Fruit fly (Drosophila melanogaster) whole organism, pupa: ENCODE measurements around the gene SAK.
A peak's percentile ranks its signal among the peaks of the same experiment; 100 is the strongest.

Source experiments
- CG10348 ChIP-seq: fragments of 200-800 bp; sonication (Bioruptor generic); IDR thresholded peaks from 2 replicates; pipeline ENCODE4 v1.3.6; 2022; ENCODE audit warnings: missing biosample characterization, missing genetic modification characterization
- CG12605 ChIP-seq: fragments of 200-800 bp; sonication (Bioruptor generic); IDR thresholded peaks from 2 replicates; pipeline ENCODE4 v1.3.6; 2022; ENCODE audit warnings: missing biosample characterization, missing genetic modification characterization
- CG13204 ChIP-seq: fragments of 200-800 bp; sonication (Bioruptor generic); optimal IDR thresholded peaks from 2 replicates; lab custom pipeline; 2018; ENCODE audit warnings: missing biosample characterization, mild to moderate bottlenecking, missing genetic modification characterization, moderate library complexity
- CG14655 ChIP-seq: fragments of 200-800 bp; sonication (Bioruptor generic); optimal IDR thresholded peaks from 3 replicates; lab custom pipeline; 2017; ENCODE audit warnings: mild to moderate bottlenecking, missing biosample characterization, missing genetic modification reagents, missing genetic modification characterization
- CG15710 ChIP-seq: fragments of 200-800 bp; sonication (Bioruptor generic); optimal IDR thresholded peaks from 2 replicates; lab custom pipeline; 2018; ENCODE audit warnings: missing biosample characterization, mild to moderate bottlenecking, missing genetic modification characterization, moderate library complexity
- CG17806 ChIP-seq: fragments of 200-800 bp; sonication (Bioruptor generic); optimal IDR thresholded peaks from 2 replicates; lab custom pipeline; 2018; ENCODE audit warnings: missing biosample characterization, mild to moderate bottlenecking, missing genetic modification characterization, moderate library complexity
- CG32121 ChIP-seq: fragments of 200-800 bp; sonication (Bioruptor generic); IDR thresholded peaks from 2 replicates; pipeline ENCODE4 v1.3.6; 2022; ENCODE audit warnings: missing biosample characterization, missing genetic modification characterization
- CG34367 ChIP-seq: fragments of 200-800 bp; sonication (Bioruptor generic); optimal IDR thresholded peaks from 2 replicates; lab custom pipeline; 2018; ENCODE audit warnings: missing biosample characterization, mild to moderate bottlenecking, missing genetic modification characterization
- CG4496 ChIP-seq: fragments of 200-800 bp; sonication (Bioruptor generic); IDR thresholded peaks from 3 replicates; pipeline ENCODE4 v1.3.6; 2022; ENCODE audit warnings: missing biosample characterization, missing genetic modification characterization
- CG8159 ChIP-seq: fragments of 200-800 bp; sonication (Bioruptor generic); optimal IDR thresholded peaks from 3 replicates; lab custom pipeline; 2018; ENCODE audit warnings: missing biosample characterization, mild to moderate bottlenecking, missing genetic modification characterization, moderate library complexity
- CG8301 ChIP-seq: fragments of 200-800 bp; sonication (Bioruptor generic); optimal IDR thresholded peaks from 2 replicates; lab custom pipeline; 2018; ENCODE audit warnings: missing biosample characterization, mild to moderate bottlenecking, missing genetic modification characterization
- CG9948 ChIP-seq: fragments of 200-800 bp; sonication (Bioruptor generic); optimal IDR thresholded peaks from 2 replicates; lab custom pipeline; 2018; ENCODE audit warnings: missing biosample characterization, mild to moderate bottlenecking, missing genetic modification characterization, moderate library complexity
- D1 ChIP-seq: fragments of 200-800 bp; sonication (Bioruptor generic); optimal IDR thresholded peaks from 2 replicates; lab custom pipeline; 2018; ENCODE audit warnings: missing biosample characterization, mild to moderate bottlenecking, missing genetic modification characterization, moderate library complexity
- EcR ChIP-seq: fragments of 200-800 bp; sonication (Bioruptor generic); optimal IDR thresholded peaks from 3 replicates; lab custom pipeline; 2019; ENCODE audit warnings: missing biosample characterization, missing genetic modification characterization, mild to moderate bottlenecking, moderate library complexity, missing genetic modification reagents
- Ets98B ChIP-seq: fragments of 200-800 bp; sonication (Bioruptor generic); IDR thresholded peaks from 2 replicates; pipeline ENCODE4 v1.3.6; 2022; ENCODE audit warnings: missing biosample characterization, missing genetic modification characterization
- Pif1A ChIP-seq: fragments of 200-800 bp; sonication (Bioruptor generic); optimal IDR thresholded peaks from 3 replicates; lab custom pipeline; 2016; ENCODE audit warnings: missing biosample characterization, missing genetic modification characterization
- Pif1B ChIP-seq: fragments of 200-800 bp; sonication (Bioruptor generic); optimal IDR thresholded peaks from 3 replicates; lab custom pipeline; 2016; ENCODE audit warnings: missing biosample characterization, missing genetic modification characterization
- Snoo ChIP-seq: fragments of 200-800 bp; sonication (Bioruptor generic); optimal IDR thresholded peaks from 3 replicates; lab custom pipeline; 2017; ENCODE audit warnings: missing biosample characterization, mild to moderate bottlenecking, missing genetic modification characterization, inconsistent platforms
- fd96Ca ChIP-seq: fragments of 200-800 bp; sonication (Bioruptor generic); IDR thresholded peaks from 3 replicates; pipeline ENCODE4 v1.3.6; 2022; ENCODE audit warnings: missing biosample characterization, missing genetic modification characterization
- gl ChIP-seq: fragments of 200-800 bp; sonication (Bioruptor generic); optimal IDR thresholded peaks from 2 replicates; lab custom pipeline; 2018; ENCODE audit warnings: missing biosample characterization, mild to moderate bottlenecking, missing genetic modification characterization
- rn ChIP-seq: fragments of 200-800 bp; sonication (Bioruptor generic); IDR thresholded peaks from 2 replicates; pipeline ENCODE4 v1.3.6; 2022; ENCODE audit warnings: missing biosample characterization, missing genetic modification characterization

Gene SAK

dm6 chr3L:21539245-21540196 is 23.8 kb upstream of the SAK start, which contains the start of the genes COX8 and VhaM9.7-b:
Gene COX8 (minus strand): TSS chr3L:21539447.
Gene VhaM9.7-b (plus strand): TSS chr3L:21539862.
- no peak for TF ChIP-seq Ets98B (GFP tag; lab: Robert Waterston, UW)
- TF ChIP-seq CG15710 = no peak
- no peak for TF ChIP-seq CG4496 (GFP tag; lab: Robert Waterston, UW)
- peak; percentile 39 for TF ChIP-seq Snoo (tag; lab: Kevin White, UChicago)
- no peak for TF ChIP-seq CG8159 (tag; lab: Kevin White, UChicago)
- TF ChIP-seq CG8301 (tag; lab: Kevin White, UChicago) = no peak
- no peak for TF ChIP-seq D1 (tag; lab: Kevin White, UChicago)
- TF ChIP-seq Pif1B (GFP tag; lab: Kevin White, UChicago) = no peak
- no peak for TF ChIP-seq CG14655 (GFP tag; lab: Kevin White, UChicago)
- no peak for TF ChIP-seq rn
- peak; percentile 14 for TF ChIP-seq CG17806 (tag; lab: Kevin White, UChicago)
- peak; percentile 11; the same call in 1 of the 2 replicates for TF ChIP-seq CG32121 (GFP tag; lab: Robert Waterston, UW)
- no peak for TF ChIP-seq fd96Ca (GFP tag; lab: Robert Waterston, UW)
- no peak for TF ChIP-seq CG34367 (tag; lab: Kevin White, UChicago)
- TF ChIP-seq CG10348 = no peak
- TF ChIP-seq EcR (GFP tag; lab: Kevin White, UChicago) = no peak
- no peak for TF ChIP-seq CG9948 (tag; lab: Kevin White, UChicago)
- no peak for TF ChIP-seq Pif1A (GFP tag; lab: Kevin White, UChicago)
- TF ChIP-seq CG12605 = no peak

- TF ChIP-seq CG8301 (tag; lab: Kevin White, UChicago) = no peak
- TF ChIP-seq CG8159 (tag; lab: Kevin White, UChicago) = no peak
- TF ChIP-seq CG32121 (GFP tag; lab: Robert Waterston, UW) = no peak
- no peak for TF ChIP-seq gl (tag; lab: Kevin White, UChicago)
- no peak for TF ChIP-seq Pif1A (GFP tag; lab: Kevin White, UChicago)
- no peak for TF ChIP-seq CG14655 (GFP tag; lab: Kevin White, UChicago)
- no peak for TF ChIP-seq Snoo (tag; lab: Kevin White, UChicago)
- TF ChIP-seq rn = no peak
- TF ChIP-seq CG9948 (tag; lab: Kevin White, UChicago) = no peak
- TF ChIP-seq CG10348 = no peak
- TF ChIP-seq CG15710 = no peak
- no peak for TF ChIP-seq Pif1B (GFP tag; lab: Kevin White, UChicago)
- TF ChIP-seq fd96Ca (GFP tag; lab: Robert Waterston, UW) = no peak
- no peak for TF ChIP-seq D1 (tag; lab: Kevin White, UChicago)
- no peak for TF ChIP-seq EcR (GFP tag; lab: Kevin White, UChicago)
- no peak for TF ChIP-seq CG13204 (GFP tag; lab: Kevin White, UChicago)
- no peak for TF ChIP-seq Ets98B (GFP tag; lab: Robert Waterston, UW)
- no peak for TF ChIP-seq CG12605
- no peak for TF ChIP-seq CG17806 (tag; lab: Kevin White, UChicago)
These were observed 23.2 kb upstream of the SAK start for dm6 chr3L:21538893-21539244.

DNA sequence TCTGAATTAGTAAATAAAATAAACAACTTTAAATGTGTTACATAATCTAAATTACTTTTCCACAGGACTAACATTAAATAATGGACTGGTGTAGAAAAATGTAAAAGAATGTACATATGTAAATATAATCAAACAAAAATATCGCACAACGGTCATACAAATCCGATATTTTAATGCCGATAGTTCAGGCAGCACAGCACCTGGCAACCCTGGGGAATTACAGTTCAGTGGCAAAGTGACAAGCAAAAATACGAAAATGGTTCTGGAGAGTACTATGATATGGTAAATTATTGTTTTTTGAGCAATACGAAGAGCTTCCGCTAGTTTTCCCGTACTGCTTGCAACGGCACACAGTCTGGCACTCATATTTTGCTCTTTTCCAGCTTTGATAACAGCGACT is 21.2 kb upstream of the SAK start, which contains the start of gene Rpn10:
Gene Rpn10 (plus strand): TSS at position 144 of the 400 bp plus-strand sequence.
- TF ChIP-seq CG17806 (tag; lab: Kevin White, UChicago) (no peak), D1 (tag; lab: Kevin White, UChicago) (peak; percentile 27), CG9948 (tag; lab: Kevin White, UChicago) (no peak), gl (tag; lab: Kevin White, UChicago) (no peak), Snoo (tag; lab: Kevin White, UChicago) (peak; percentile 6), CG32121 (GFP tag; lab: Robert Waterston, UW) (no peak), CG10348 (no peak), CG8159 (tag; lab: Kevin White, UChicago) (no peak), EcR (GFP tag; lab: Kevin White, UChicago) (peak; percentile 63)

DNA sequence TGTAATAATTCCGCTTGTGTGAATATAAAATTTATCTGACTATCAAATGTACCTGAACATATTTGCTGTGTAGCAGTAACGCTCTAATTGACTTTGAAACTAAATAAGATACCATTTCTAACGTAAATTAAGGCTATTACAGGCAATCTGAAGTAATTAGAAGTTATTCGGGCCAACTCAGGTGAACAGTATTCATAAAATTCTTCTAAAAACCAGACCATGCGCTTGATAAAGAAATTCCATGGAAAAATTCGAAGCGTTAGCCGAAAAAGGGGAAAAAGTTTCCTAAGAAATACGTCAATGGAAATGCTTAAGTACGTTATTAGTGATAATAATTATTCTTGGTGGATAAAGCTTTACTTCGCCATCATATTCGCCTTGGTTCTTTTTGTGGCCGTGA is 18.7 kb upstream of the SAK start, which contains the start of gene ppk5:
Gene ppk5 (plus strand): TSS at position 301 of the 400 bp plus-strand sequence.
- TF ChIP-seq CG13204 (GFP tag; lab: Kevin White, UChicago) = no peak
- no peak for TF ChIP-seq D1 (tag; lab: Kevin White, UChicago)
- TF ChIP-seq fd96Ca (GFP tag; lab: Robert Waterston, UW) = no peak
- TF ChIP-seq CG10348 = no peak
- TF ChIP-seq gl (tag; lab: Kevin White, UChicago) = no peak
- no peak for TF ChIP-seq EcR (GFP tag; lab: Kevin White, UChicago)
- TF ChIP-seq rn = no peak
- no peak for TF ChIP-seq CG8301 (tag; lab: Kevin White, UChicago)
- TF ChIP-seq Snoo (tag; lab: Kevin White, UChicago) = no peak
- no peak for TF ChIP-seq CG4496 (GFP tag; lab: Robert Waterston, UW)
- no peak for TF ChIP-seq CG15710
- TF ChIP-seq CG34367 (tag; lab: Kevin White, UChicago) = no peak
- TF ChIP-seq CG14655 (GFP tag; lab: Kevin White, UChicago) = no peak
- no peak for TF ChIP-seq CG12605
- no peak for TF ChIP-seq CG9948 (tag; lab: Kevin White, UChicago)
- no peak for TF ChIP-seq CG32121 (GFP tag; lab: Robert Waterston, UW)
- no peak for TF ChIP-seq Pif1A (GFP tag; lab: Kevin White, UChicago)
- TF ChIP-seq CG17806 (tag; lab: Kevin White, UChicago) = no peak
- no peak for TF ChIP-seq Ets98B (GFP tag; lab: Robert Waterston, UW)
- TF ChIP-seq, all 21 proteins: peak for 0
